Worm (Caenorhabditis elegans) whole organism, midembryonic: ENCODE data around the gene C02E7.8.

Experiments used
- flt-1 ChIP-seq: fragments of 200-800 bp; sonication (Bioruptor generic); IDR thresholded peaks from 2 replicates; pipeline ENCODE4 v1.3.6; 2022; ENCODE audit warnings: missing genetic modification characterization, missing compliant biosample characterization
- ztf-23 ChIP-seq: fragments of 200-800 bp; sonication (Bioruptor generic); IDR thresholded peaks from 2 replicates; pipeline ENCODE4 v1.3.6; 2022; ENCODE audit warnings: missing genetic modification reagents, missing genetic modification characterization, missing compliant biosample characterization

DNA sequence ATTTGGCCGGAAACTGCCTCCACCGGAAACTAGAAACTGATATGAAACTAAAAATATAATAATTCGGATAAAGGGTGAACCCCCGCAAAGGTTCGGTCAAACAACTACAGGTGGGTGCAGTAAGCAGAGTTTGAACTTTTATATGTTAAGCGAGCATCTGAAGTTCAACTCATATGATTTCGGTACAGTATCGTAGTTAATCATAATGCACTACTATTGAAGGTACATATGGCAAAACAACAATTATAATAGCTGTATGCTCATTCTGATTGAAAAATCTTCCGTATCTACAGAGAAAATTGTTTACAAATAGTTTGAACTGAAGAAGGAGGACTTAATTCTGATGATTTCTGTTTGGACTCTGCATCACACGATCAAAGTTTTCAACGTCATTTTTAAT is 12.7 kb upstream of the C02E7.8 start:
- no peak for TF ChIP-seq flt-1 (GFP tag; lab: Robert Waterston, UW)
- TF ChIP-seq ztf-23 = no peak
